Fruit fly (Drosophila melanogaster) S2 (cell line): ENCODE data around the gene CG31370.

Source experiments
- CG8478 ChIP-seq: fragments of >200 bp; optimal IDR thresholded peaks from 2 replicates; lab custom pipeline; 2018
- CTCF ChIP-seq, 2 experiments: fragments of >200 bp; optimal IDR thresholded peaks; 2 replicates each; lab custom pipeline; 2018

DNA sequence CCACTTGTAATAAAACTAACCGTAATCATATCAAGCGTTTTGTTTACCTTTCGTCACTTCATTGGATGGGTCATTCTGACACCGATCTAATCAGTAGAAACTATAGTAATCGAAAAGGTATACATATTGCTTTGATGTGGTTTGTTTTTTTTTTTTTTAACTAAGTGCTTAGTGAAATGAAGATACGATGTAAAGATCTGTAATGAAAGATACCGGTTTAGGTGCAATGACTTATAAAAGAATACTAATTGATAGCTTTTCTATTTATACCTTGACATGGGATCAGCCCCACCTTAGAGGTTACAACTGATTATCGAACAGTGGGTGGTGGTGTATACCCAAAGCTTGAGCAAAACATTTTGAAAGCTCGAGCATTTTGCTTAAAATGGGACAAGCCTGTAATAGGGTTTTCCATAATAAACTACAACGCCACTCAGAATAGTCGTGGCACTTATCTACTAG is 19.0 kb upstream of the CG31370 start, which contains the start of gene CG31300:
- no peak for TF ChIP-seq CTCF (optimal IDR thresholded peaks at IDR 0.05; lab: Kevin White, UChicago)
- TF ChIP-seq CG8478 (lab: Kevin White, UChicago), result no peak
